Fruit fly (Drosophila melanogaster) whole organism, prepupa: ENCODE results near the gene CG46309.

Experiments
- Blimp-1 ChIP-seq: fragments of 200-800 bp; sonication (Bioruptor generic); optimal IDR thresholded peaks from 3 replicates; lab custom pipeline; 2017; ENCODE audit warnings: missing biosample characterization, missing genetic modification characterization, mild to moderate bottlenecking, moderate library complexity, missing genetic modification reagents
- CG11294 ChIP-seq: fragments of 200-800 bp; sonication (Bioruptor generic); IDR thresholded peaks from 2 replicates; pipeline ENCODE4 v1.3.6; 2022; ENCODE audit warnings: missing biosample characterization, missing genetic modification characterization
- CG11762 ChIP-seq: fragments of 200-800 bp; sonication (Bioruptor generic); optimal IDR thresholded peaks from 3 replicates; lab custom pipeline; 2016; ENCODE audit warnings: missing biosample characterization, missing genetic modification characterization; ENCODE audit not compliant: insufficient read depth
- CG11902 ChIP-seq: fragments of 200-800 bp; sonication (Bioruptor generic); optimal IDR thresholded peaks from 3 replicates; lab custom pipeline; 2016; ENCODE audit warnings: missing biosample characterization, missing genetic modification characterization
- CG15336 ChIP-seq: fragments of 200-800 bp; sonication (Bioruptor generic); IDR thresholded peaks from 2 replicates; pipeline ENCODE4 v1.3.6; 2022; ENCODE audit warnings: missing biosample characterization, missing genetic modification characterization
- CG1621 ChIP-seq: fragments of 200-800 bp; sonication (Bioruptor generic); optimal IDR thresholded peaks from 3 replicates; lab custom pipeline; 2018; ENCODE audit warnings: missing biosample characterization, mild to moderate bottlenecking, missing genetic modification characterization
- CG16779 ChIP-seq: fragments of 200-800 bp; sonication (Bioruptor generic); optimal IDR thresholded peaks from 3 replicates; lab custom pipeline; 2017; ENCODE audit warnings: missing biosample characterization, mild to moderate bottlenecking, missing genetic modification characterization
- CG3032 ChIP-seq: fragments of 200-800 bp; optimal IDR thresholded peaks from 2 replicates; lab custom pipeline; 2019; ENCODE audit warnings: missing biosample characterization, mild to moderate bottlenecking, missing genetic modification characterization, moderate library complexity
- CG31627 ChIP-seq: fragments of 200-800 bp; sonication (Bioruptor generic); optimal IDR thresholded peaks from 3 replicates; lab custom pipeline; 2016; ENCODE audit warnings: missing biosample characterization, missing genetic modification characterization
- CG32006 ChIP-seq: fragments of 200-800 bp; sonication (Bioruptor generic); optimal IDR thresholded peaks from 3 replicates; lab custom pipeline; 2017; ENCODE audit warnings: missing biosample characterization, mild to moderate bottlenecking, missing genetic modification characterization
- CG34406 ChIP-seq: fragments of 200-800 bp; sonication (Bioruptor generic); optimal IDR thresholded peaks from 3 replicates; lab custom pipeline; 2016; ENCODE audit warnings: missing biosample characterization, missing genetic modification characterization
- CG3919 ChIP-seq: fragments of 200-800 bp; sonication (Bioruptor generic); optimal IDR thresholded peaks from 3 replicates; lab custom pipeline; 2016; ENCODE audit warnings: missing biosample characterization, missing genetic modification characterization
- CG4318 ChIP-seq: fragments of 200-800 bp; sonication (Bioruptor generic); optimal IDR thresholded peaks from 3 replicates; lab custom pipeline; 2017; ENCODE audit warnings: missing biosample characterization, mild to moderate bottlenecking, missing genetic modification characterization
- CG6163 ChIP-seq: fragments of 200-800 bp; sonication (Bioruptor generic); IDR thresholded peaks from 3 replicates; pipeline ENCODE4 v1.3.6; 2022; ENCODE audit warnings: missing biosample characterization, missing genetic modification characterization
- CG6276 ChIP-seq: fragments of 200-800 bp; sonication (Bioruptor generic); optimal IDR thresholded peaks from 2 replicates; lab custom pipeline; 2017; ENCODE audit warnings: missing biosample characterization, mild to moderate bottlenecking, missing genetic modification characterization
- CG6792 ChIP-seq: fragments of 200-800 bp; sonication (Bioruptor generic); optimal IDR thresholded peaks from 3 replicates; lab custom pipeline; 2016; ENCODE audit warnings: missing biosample characterization, missing genetic modification characterization
- CG6808 ChIP-seq: fragments of 200-800 bp; sonication (Bioruptor generic); optimal IDR thresholded peaks from 3 replicates; lab custom pipeline; 2017; ENCODE audit warnings: missing biosample characterization, missing genetic modification characterization, mild to moderate bottlenecking, moderate library complexity, missing genetic modification reagents
- CG7368 ChIP-seq: fragments of 200-800 bp; sonication (Bioruptor generic); optimal IDR thresholded peaks from 3 replicates; lab custom pipeline; 2016; ENCODE audit warnings: missing biosample characterization, missing genetic modification characterization
- CG8319 ChIP-seq: fragments of 200-800 bp; sonication (Bioruptor generic); optimal IDR thresholded peaks from 3 replicates; lab custom pipeline; 2016; ENCODE audit warnings: missing biosample characterization, missing genetic modification characterization
- CG8632 ChIP-seq: fragments of 200-800 bp; sonication (Bioruptor generic); optimal IDR thresholded peaks from 3 replicates; lab custom pipeline; 2016; ENCODE audit warnings: missing biosample characterization, missing genetic modification characterization
- CG9139 ChIP-seq: fragments of 200-800 bp; sonication (Bioruptor generic); optimal IDR thresholded peaks from 3 replicates; lab custom pipeline; 2017; ENCODE audit warnings: missing biosample characterization, mild to moderate bottlenecking, missing genetic modification characterization
- Eip75B ChIP-seq: fragments of 200-800 bp; sonication (Bioruptor generic); optimal IDR thresholded peaks from 3 replicates; lab custom pipeline; 2016; ENCODE audit warnings: missing biosample characterization, missing genetic modification characterization
- Eip78C ChIP-seq: fragments of 200-800 bp; sonication (Bioruptor generic); peaks from one replicate; lab custom pipeline; 2016; ENCODE audit warnings: missing biosample characterization, missing genetic modification characterization
- Eip93F ChIP-seq: fragments of 200-800 bp; sonication (Bioruptor generic); optimal IDR thresholded peaks from 2 replicates; lab custom pipeline; 2016; ENCODE audit warnings: missing biosample characterization, mild to moderate bottlenecking, missing genetic modification characterization
- Ets21C ChIP-seq: fragments of 200-800 bp; sonication (Bioruptor generic); optimal IDR thresholded peaks from 3 replicates; lab custom pipeline; 2016; ENCODE audit warnings: missing biosample characterization, missing genetic modification characterization
- Ets96B ChIP-seq: fragments of 200-800 bp; optimal IDR thresholded peaks from 2 replicates; lab custom pipeline; 2019; ENCODE audit warnings: missing biosample characterization, mild to moderate bottlenecking, missing genetic modification characterization, moderate library complexity
- Gug ChIP-seq: fragments of 200-800 bp; sonication (Bioruptor generic); IDR thresholded peaks from 2 replicates; pipeline ENCODE4 v1.3.6; 2022; ENCODE audit warnings: missing biosample characterization, missing genetic modification characterization
- Hr38 ChIP-seq: sonication (Bioruptor generic); optimal IDR thresholded peaks from 2 replicates; lab custom pipeline; 2016; ENCODE audit warnings: missing biosample characterization, missing genetic modification characterization
- Hr39 ChIP-seq: fragments of 200-800 bp; sonication (Bioruptor generic); optimal IDR thresholded peaks from 2 replicates; lab custom pipeline; 2016; ENCODE audit warnings: missing biosample characterization, missing genetic modification characterization
- Hr4 ChIP-seq: fragments of 200-800 bp; sonication (Bioruptor generic); optimal IDR thresholded peaks from 3 replicates; lab custom pipeline; 2016; ENCODE audit warnings: missing biosample characterization, missing genetic modification characterization
- Lpt ChIP-seq: fragments of 200-800 bp; sonication (Bioruptor generic); optimal IDR thresholded peaks from 3 replicates; lab custom pipeline; 2016; ENCODE audit warnings: missing biosample characterization, missing genetic modification characterization
- Met ChIP-seq: fragments of 200-800 bp; sonication (Bioruptor generic); optimal IDR thresholded peaks from 3 replicates; lab custom pipeline; 2016; ENCODE audit warnings: missing biosample characterization, missing genetic modification characterization
- OdsH ChIP-seq: fragments of 200-800 bp; sonication (Bioruptor generic); optimal IDR thresholded peaks from 3 replicates; lab custom pipeline; 2016; ENCODE audit warnings: missing biosample characterization, missing genetic modification characterization
- Smox ChIP-seq: fragments of 200-800 bp; sonication (Bioruptor generic); optimal IDR thresholded peaks from 3 replicates; lab custom pipeline; 2016; ENCODE audit warnings: missing biosample characterization, missing genetic modification characterization
- Sox14 ChIP-seq: fragments of 200-800 bp; sonication (Bioruptor generic); optimal IDR thresholded peaks from 3 replicates; lab custom pipeline; 2016; ENCODE audit warnings: missing biosample characterization, missing genetic modification characterization
- Sox15 ChIP-seq: fragments of 200-800 bp; sonication (Bioruptor generic); optimal IDR thresholded peaks from 3 replicates; lab custom pipeline; 2016; ENCODE audit warnings: missing biosample characterization, missing genetic modification characterization
- acj6 ChIP-seq: fragments of 200-800 bp; sonication (Bioruptor generic); optimal IDR thresholded peaks from 3 replicates; lab custom pipeline; 2016; ENCODE audit warnings: missing biosample characterization, missing genetic modification characterization
- cyc ChIP-seq: fragments of 200-800 bp; sonication (Bioruptor generic); optimal IDR thresholded peaks from 3 replicates; lab custom pipeline; 2016; ENCODE audit warnings: missing biosample characterization, missing genetic modification characterization
- dac ChIP-seq: fragments of 200-800 bp; sonication (Bioruptor generic); optimal IDR thresholded peaks from 2 replicates; lab custom pipeline; 2017; ENCODE audit warnings: missing biosample characterization, mild to moderate bottlenecking, missing genetic modification characterization
- dsx ChIP-seq: fragments of 200-800 bp; optimal IDR thresholded peaks from 3 replicates; lab custom pipeline; 2019; ENCODE audit warnings: missing biosample characterization, mild to moderate bottlenecking, missing genetic modification characterization, moderate library complexity; ENCODE audit not compliant: poor library complexity, severe bottlenecking
- eg ChIP-seq: fragments of 200-800 bp; sonication (Bioruptor generic); IDR thresholded peaks from 3 replicates; pipeline ENCODE4 v1.3.6; 2022; ENCODE audit warnings: missing biosample characterization, missing genetic modification characterization
- esn ChIP-seq: fragments of 200-800 bp; sonication (Bioruptor generic); optimal IDR thresholded peaks from 2 replicates; lab custom pipeline; 2016; ENCODE audit warnings: missing biosample characterization, mild to moderate bottlenecking, missing genetic modification characterization, moderate library complexity
- fd59A ChIP-seq: fragments of 200-800 bp; sonication (Bioruptor generic); optimal IDR thresholded peaks from 2 replicates; lab custom pipeline; 2017; ENCODE audit warnings: missing biosample characterization, mild to moderate bottlenecking, missing genetic modification characterization, missing genetic modification reagents
- fd85E ChIP-seq: fragments of 200-800 bp; sonication (Bioruptor generic); optimal IDR thresholded peaks from 3 replicates; lab custom pipeline; 2016; ENCODE audit warnings: missing biosample characterization, missing genetic modification characterization
- fkh ChIP-seq: fragments of 200-800 bp; sonication (Bioruptor generic); optimal IDR thresholded peaks from 3 replicates; lab custom pipeline; 2017; ENCODE audit warnings: missing biosample characterization, mild to moderate bottlenecking, missing genetic modification characterization, moderate library complexity
- lz ChIP-seq: fragments of 200-800 bp; sonication (Bioruptor generic); optimal IDR thresholded peaks from 3 replicates; lab custom pipeline; 2016; ENCODE audit warnings: missing biosample characterization, missing genetic modification characterization
- net ChIP-seq: fragments of 200-800 bp; sonication (Bioruptor generic); optimal IDR thresholded peaks from 3 replicates; lab custom pipeline; 2016; ENCODE audit warnings: missing biosample characterization, missing genetic modification characterization
- salr ChIP-seq, 2 experiments: fragments of 200-800 bp; sonication (Bioruptor generic); optimal IDR thresholded peaks; 3 replicates each; lab custom pipeline; 2016 to 2018; ENCODE audit warnings: missing biosample characterization in 2 of 2, missing genetic modification characterization in 2 of 2, mild to moderate bottlenecking in 1 of 2
- spab ChIP-seq: fragments of 200-800 bp; sonication (Bioruptor generic); optimal IDR thresholded peaks from 2 replicates; lab custom pipeline; 2017; ENCODE audit warnings: missing biosample characterization, mild to moderate bottlenecking, missing genetic modification characterization, missing genetic modification reagents
- ss ChIP-seq, 2 experiments: fragments of 200-800 bp; sonication (Bioruptor generic); optimal IDR thresholded peaks; 2 replicates in 1 of 2; 3 replicates in 1 of 2; lab custom pipeline; 2017 to 2018; ENCODE audit warnings: mild to moderate bottlenecking in 2 of 2, missing biosample characterization in 2 of 2, missing genetic modification characterization in 2 of 2, moderate library complexity in 1 of 2
- svp ChIP-seq: fragments of 200-800 bp; sonication (Bioruptor generic); peaks from one replicate; lab custom pipeline; 2016; ENCODE audit warnings: missing biosample characterization, missing genetic modification characterization
- topi ChIP-seq: fragments of 200-800 bp; sonication (Bioruptor generic); optimal IDR thresholded peaks from 3 replicates; lab custom pipeline; 2016; ENCODE audit warnings: missing biosample characterization, missing genetic modification characterization
- vri ChIP-seq: fragments of 200-800 bp; sonication (Bioruptor generic); optimal IDR thresholded peaks from 3 replicates; lab custom pipeline; 2016; ENCODE audit warnings: missing biosample characterization, mild to moderate bottlenecking, missing genetic modification characterization

Gene CG46309

dm6 chr2L:16274100-16274499, 22.5 kb upstream of the CG46309 start:
- no peak for TF ChIP-seq fd59A (GFP tag; lab: Kevin White, UChicago)
- TF ChIP-seq CG11294 (GFP tag; lab: Robert Waterston, UW): no peak
- no peak for TF ChIP-seq CG34406
- no peak for TF ChIP-seq CG7368 (GFP tag; lab: Kevin White, UChicago)
- TF ChIP-seq CG3919 (GFP tag; lab: Kevin White, UChicago): peak; percentile 4
- no peak for TF ChIP-seq Ets96B (tag; lab: Kevin White, UChicago)
- TF ChIP-seq Hr38 (GFP tag; lab: Kevin White, UChicago): no peak
- TF ChIP-seq CG6163 (GFP tag; lab: Robert Waterston, UW): peak; percentile 40; the same call in 1 of the 3 replicates
- TF ChIP-seq cyc (GFP tag; lab: Kevin White, UChicago): no peak
- no peak for TF ChIP-seq Met (GFP tag; lab: Kevin White, UChicago)
- TF ChIP-seq CG4318 (GFP tag; lab: Kevin White, UChicago): no peak
- no peak for TF ChIP-seq acj6 (GFP tag; lab: Kevin White, UChicago)
- TF ChIP-seq fkh: no peak
- TF ChIP-seq CG16779 (tag; lab: Kevin White, UChicago): no peak
- TF ChIP-seq Sox14 (GFP tag; lab: Kevin White, UChicago): no peak
- TF ChIP-seq dac (GFP tag; lab: Kevin White, UChicago): peak; percentile 4
- no peak for TF ChIP-seq CG11902 (GFP tag; lab: Kevin White, UChicago)
- TF ChIP-seq CG31627 (GFP tag; lab: Kevin White, UChicago): no peak
- no peak for TF ChIP-seq spab (GFP tag; lab: Kevin White, UChicago)
- TF ChIP-seq CG32006 (GFP tag; lab: Kevin White, UChicago): peak; percentile 27
- TF ChIP-seq Sox15: no peak
- peak; percentile 12 for TF ChIP-seq Lpt
- no peak for TF ChIP-seq lz (GFP tag; lab: Kevin White, UChicago)
- TF ChIP-seq OdsH (GFP tag; lab: Kevin White, UChicago): no peak
- TF ChIP-seq dsx (GFP tag; lab: Kevin White, UChicago): peak; percentile 40
- peak; percentile 4 for TF ChIP-seq CG6276 (GFP tag; lab: Kevin White, UChicago)
- no peak for TF ChIP-seq fd85E (GFP tag; lab: Kevin White, UChicago)
- TF ChIP-seq Eip75B (GFP tag; lab: Kevin White, UChicago): no peak
- TF ChIP-seq CG8319 (GFP tag; lab: Kevin White, UChicago): no peak
- no peak for TF ChIP-seq Hr39 (GFP tag; lab: Kevin White, UChicago)
- TF ChIP-seq Gug (GFP tag; lab: Robert Waterston, UW): no peak
- no peak for TF ChIP-seq Smox (GFP tag; lab: Kevin White, UChicago)
- TF ChIP-seq Eip78C: no peak
- peak; percentile 15 for TF ChIP-seq esn (GFP tag; lab: Kevin White, UChicago)
- no peak for TF ChIP-seq CG6808
- TF ChIP-seq eg (GFP tag; lab: Robert Waterston, UW): 0 out of 3 replicates have a peak, but pooled peaks have one; percentile 48
- TF ChIP-seq CG6792 (GFP tag; lab: Kevin White, UChicago): no peak
- TF ChIP-seq ss (GFP tag; optimal IDR thresholded peaks at IDR 0.05; lab: Kevin White, UChicago): no peak
- TF ChIP-seq CG9139 (GFP tag; lab: Kevin White, UChicago): no peak
- TF ChIP-seq CG11762 (GFP tag; lab: Kevin White, UChicago): no peak
- no peak for TF ChIP-seq net (GFP tag; lab: Kevin White, UChicago)
- no peak for TF ChIP-seq Hr4
- TF ChIP-seq topi (GFP tag; lab: Kevin White, UChicago): no peak
- no peak for TF ChIP-seq CG8632 (GFP tag; lab: Kevin White, UChicago)
- no peak for TF ChIP-seq Ets21C (GFP tag; lab: Kevin White, UChicago)
- peak; percentile 83 for TF ChIP-seq svp (GFP tag; lab: Kevin White, UChicago)
- TF ChIP-seq Blimp-1 (GFP tag; lab: Kevin White, UChicago): no peak
- TF ChIP-seq CG15336 (GFP tag; lab: Robert Waterston, UW): no peak; the same call in 1 of the 2 replicates
- TF ChIP-seq Eip93F: no peak
- no peak for TF ChIP-seq CG1621 (tag; lab: Kevin White, UChicago)
- TF ChIP-seq salr (GFP tag; optimal IDR thresholded peaks at IDR 0.05; lab: Kevin White, UChicago): no peak
- no peak for TF ChIP-seq vri
- TF ChIP-seq CG3032: no peak
